Worm (Caenorhabditis elegans): ENCODE results near the gene F13H8.1.
A peak's percentile ranks its signal among the peaks of the same experiment; 100 is the strongest.

Gene F13H8.1

DNA sequence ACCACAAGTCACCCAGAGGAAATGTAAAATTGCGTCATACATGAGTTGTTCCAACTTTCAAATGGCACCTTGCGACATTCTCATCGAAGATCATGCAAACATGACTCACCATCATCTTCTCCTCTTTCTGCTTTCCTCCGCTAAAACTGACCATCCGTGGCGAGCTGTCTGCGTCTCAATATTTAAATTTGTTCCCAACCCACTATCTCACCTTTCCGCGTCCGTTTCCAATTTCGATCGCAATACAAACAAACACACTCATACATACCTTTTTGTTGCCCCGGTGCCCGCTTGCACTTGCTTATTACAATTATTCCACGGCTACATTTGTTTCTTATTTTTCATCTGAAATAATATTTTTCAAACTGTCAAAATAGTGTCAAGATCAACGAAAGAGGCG lies 22.5 kb upstream of the F13H8.1 start, which contains the start of gene nmgp-1:
Gene nmgp-1, plus strand, starts transcription at position 174 of the 400 bp plus-strand sequence.
- no peak for TF ChIP-seq hlh-4 (tag; optimal IDR thresholded peaks at IDR 0.05)
- TF ChIP-seq sox-4 (tag; optimal IDR thresholded peaks at IDR 0.05): no peak
- TF ChIP-seq egl-13 (tag; optimal IDR thresholded peaks at IDR 0.05): no peak

DNA sequence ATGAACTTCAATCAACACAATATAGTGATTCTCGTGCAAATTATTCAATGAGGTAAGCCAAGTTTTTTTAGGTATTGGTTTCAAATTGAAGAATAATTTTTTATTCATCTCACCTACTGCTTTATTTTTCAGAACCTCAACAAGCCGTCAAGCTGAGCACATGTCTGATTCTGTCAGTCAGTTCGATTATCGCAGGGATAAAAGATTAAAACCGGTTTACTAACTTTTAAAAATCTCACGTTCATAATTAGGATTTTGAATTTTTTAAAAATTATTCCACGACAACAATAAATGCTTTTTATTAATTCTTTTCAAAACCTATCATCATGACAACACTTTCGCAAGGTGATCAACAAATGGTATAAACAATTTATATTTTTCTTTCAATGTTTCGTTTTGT lies 21.0 kb upstream of the F13H8.1 start, which contains the start of gene F13H8.12:
Gene F13H8.12, plus strand, starts transcription at position 301 of the 400 bp plus-strand sequence.
- TF ChIP-seq hlh-4 (tag; optimal IDR thresholded peaks at IDR 0.05): no peak
- no peak for TF ChIP-seq ces-1 (GFP tag; optimal IDR thresholded peaks at IDR 0.05)
- no peak for TF ChIP-seq unc-30 (tag; optimal IDR thresholded peaks at IDR 0.05)
- TF ChIP-seq ama-1 (optimal IDR thresholded peaks at IDR 0.05): no peak
- TF ChIP-seq ztf-4 (tag; optimal IDR thresholded peaks at IDR 0.05): no peak
- TF ChIP-seq aly-2 (tag; optimal IDR thresholded peaks at IDR 0.05): no peak
- TF ChIP-seq blmp-1 (tag; optimal IDR thresholded peaks at IDR 0.05): no peak

DNA sequence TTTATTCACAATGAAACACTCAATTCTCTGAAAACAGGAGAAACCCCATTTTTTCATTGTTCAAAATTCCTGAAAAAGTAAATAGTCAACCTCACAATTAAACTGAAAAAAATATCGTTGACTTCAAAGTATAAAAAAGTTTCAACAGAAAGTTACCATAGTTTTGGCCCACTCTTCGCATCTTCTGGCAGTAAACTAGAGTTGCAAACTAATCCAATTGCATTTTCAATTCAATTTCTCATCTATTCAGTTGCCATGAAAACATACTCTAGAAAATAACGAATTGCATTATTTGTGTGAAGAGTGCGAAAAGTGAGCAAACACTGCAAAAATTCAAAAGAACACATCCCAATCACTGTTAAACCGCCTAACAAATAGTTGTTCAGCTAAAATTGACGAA lies 19.5 kb upstream of the F13H8.1 start, which contains the start of gene F13H8.3:
Gene F13H8.3, plus strand, starts transcription at position 301 of the 400 bp plus-strand sequence.
- TF ChIP-seq pax-3 (tag; optimal IDR thresholded peaks at IDR 0.05) (no peak), lin-35 (GFP tag; optimal IDR thresholded peaks at IDR 0.05) (no peak), nhr-84 (tag; optimal IDR thresholded peaks at IDR 0.05) (no peak), nhr-20 (tag; optimal IDR thresholded peaks at IDR 0.05) (no peak), alr-1 (tag; optimal IDR thresholded peaks at IDR 0.05; ENCODE audit: borderline replicate concordance) (no peak), lin-39 (tag; optimal IDR thresholded peaks at IDR 0.05) (no peak), lsy-2 (tag; optimal IDR thresholded peaks at IDR 0.05) (no peak), ztf-4 (tag; optimal IDR thresholded peaks at IDR 0.05) (no peak), mab-9 (GFP tag; IDR thresholded peaks at IDR 0.05) (no peak), elt-2 (tag; optimal IDR thresholded peaks at IDR 0.05) (no peak), unc-62 (GFP tag; optimal IDR thresholded peaks at IDR 0.05) (no peak), skn-1 (tag; optimal IDR thresholded peaks at IDR 0.05) (no peak), ces-1 (GFP tag; optimal IDR thresholded peaks at IDR 0.05) (no peak), fkh-8 (tag; optimal IDR thresholded peaks at IDR 0.05) (no peak), lir-3 (tag; optimal IDR thresholded peaks at IDR 0.05; ENCODE audit: poor library complexity) (no peak), mef-2 (tag; optimal IDR thresholded peaks at IDR 0.05) (no peak), ztf-11 (tag; optimal IDR thresholded peaks at IDR 0.05) (no peak), unc-130 (tag; optimal IDR thresholded peaks at IDR 0.05) (no peak), pqm-1 (tag; optimal IDR thresholded peaks at IDR 0.05) (no peak)

DNA sequence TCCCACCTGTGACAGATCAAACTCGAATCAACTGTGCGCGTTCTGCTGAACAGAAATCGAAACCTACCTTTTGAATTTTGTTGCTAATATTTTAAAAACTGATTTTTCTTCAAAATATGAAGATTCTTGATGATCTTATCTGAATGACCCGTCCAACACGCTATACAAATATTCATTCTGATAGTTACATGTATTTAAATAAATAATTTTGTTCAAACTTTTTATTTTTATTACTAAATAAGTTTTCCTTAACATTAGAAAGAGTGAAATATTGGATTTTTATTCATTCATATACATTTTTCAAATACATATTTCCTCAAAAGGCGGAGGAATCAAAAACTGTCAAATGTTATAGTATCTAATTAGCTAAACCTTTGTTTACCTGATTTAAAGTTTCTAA lies 15.2 kb upstream of the F13H8.1 start, which contains the start of gene F13H8.8:
Gene F13H8.8, minus strand, starts transcription at position 101 of the 400 bp plus-strand sequence.
- no peak for TF ChIP-seq fkh-4 (tag; optimal IDR thresholded peaks at IDR 0.05; ENCODE audit: borderline replicate concordance)
- TF ChIP-seq F16B12.6 (tag; optimal IDR thresholded peaks at IDR 0.05): no peak
- TF ChIP-seq lir-3 (tag; optimal IDR thresholded peaks at IDR 0.05; ENCODE audit: poor library complexity): no peak

DNA sequence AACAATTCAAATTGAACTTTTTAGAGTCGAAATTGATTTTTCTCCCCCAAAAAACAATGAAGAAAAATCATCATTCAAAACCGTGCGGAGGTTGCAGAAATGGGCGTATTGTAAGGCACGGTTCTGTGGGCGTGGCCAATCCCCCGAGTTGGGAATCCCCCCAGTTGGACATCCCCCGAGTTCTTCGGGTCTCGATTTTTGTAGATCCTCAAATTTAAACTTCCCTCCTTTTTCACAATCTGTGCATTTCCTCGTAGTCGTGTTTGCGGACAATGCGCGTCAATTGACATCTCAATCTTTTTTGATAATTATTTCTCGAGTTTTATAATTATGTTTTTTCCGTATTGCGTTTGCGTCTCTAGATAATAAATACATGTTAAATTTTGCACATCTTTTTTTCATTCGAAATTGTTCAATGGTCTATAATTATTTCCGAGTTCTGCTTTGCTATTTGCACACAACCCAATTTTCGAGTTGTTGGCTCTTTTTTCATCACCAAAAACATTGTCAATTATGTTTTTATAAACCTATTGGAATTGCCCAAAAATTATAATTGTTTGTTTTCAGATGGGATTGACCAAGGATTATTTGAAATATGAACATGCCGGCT lies 13.3 kb upstream of the F13H8.1 start, which contains the start of gene F13H8.2:
Gene F13H8.2, plus strand, starts transcription at position 560 of the 610 bp plus-strand sequence.
- peak; percentile 75 for TF ChIP-seq xbp-1 (tag; optimal IDR thresholded peaks at IDR 0.05)
- no peak for TF ChIP-seq hlh-17 (GFP tag; optimal IDR thresholded peaks at IDR 0.05; ENCODE audit: borderline replicate concordance)
- peak; percentile 80 for TF ChIP-seq C16A3.4 (tag; optimal IDR thresholded peaks at IDR 0.05)
- TF ChIP-seq ceh-90 (tag; optimal IDR thresholded peaks at IDR 0.05): no peak
- no peak for TF ChIP-seq mef-2 (tag; optimal IDR thresholded peaks at IDR 0.05)
- TF ChIP-seq grh-1 (GFP tag; IDR thresholded peaks at IDR 0.05): peak; percentile 82
- peak; percentile 72 for TF ChIP-seq lir-3 (tag; optimal IDR thresholded peaks at IDR 0.05; ENCODE audit: poor library complexity)
- no peak for TF ChIP-seq fkh-4 (tag; optimal IDR thresholded peaks at IDR 0.05; ENCODE audit: borderline replicate concordance)
- no peak for TF ChIP-seq pqm-1 (tag; optimal IDR thresholded peaks at IDR 0.05)
- peak; percentile 96 to 98 (median 97) for TF ChIP-seq dpl-1 (GFP tag; optimal IDR thresholded peaks at IDR 0.05)
- TF ChIP-seq ceh-88 (GFP tag; IDR thresholded peaks at IDR 0.05): peak; percentile 81
- TF ChIP-seq unc-130 (tag; optimal IDR thresholded peaks at IDR 0.05): peak; percentile 90
- peak; percentile 54 for TF ChIP-seq zip-4 (GFP tag; optimal IDR thresholded peaks at IDR 0.05)
- peak; percentile 91 for TF ChIP-seq nhr-47 (tag; optimal IDR thresholded peaks at IDR 0.05)
- peak; percentile 86 for TF ChIP-seq snu-23 (GFP tag; optimal IDR thresholded peaks at IDR 0.05)
- peak; percentile 89 for TF ChIP-seq nhr-19 (GFP tag; conservative IDR thresholded peaks at IDR 0.05)
- TF ChIP-seq ama-1 (optimal IDR thresholded peaks at IDR 0.05): peak; percentile 67
- peak; percentile 41 for TF ChIP-seq vab-15 (tag; optimal IDR thresholded peaks at IDR 0.05)
- TF ChIP-seq ceh-8 (GFP tag; optimal IDR thresholded peaks at IDR 0.05): peak; percentile 83
- TF ChIP-seq aly-2 (tag; optimal IDR thresholded peaks at IDR 0.05): peak; percentile 63
- TF ChIP-seq nhr-20 (tag; optimal IDR thresholded peaks at IDR 0.05): peak; percentile 84
- TF ChIP-seq ceh-63 (GFP tag; optimal IDR thresholded peaks at IDR 0.05): no peak
- no peak for TF ChIP-seq hpl-2 (GFP tag; optimal IDR thresholded peaks at IDR 0.05)

All from whole organism, L1 larva.